Worm (Caenorhabditis elegans): ENCODE measurements around the gene Y57G11A.5.

DNA sequence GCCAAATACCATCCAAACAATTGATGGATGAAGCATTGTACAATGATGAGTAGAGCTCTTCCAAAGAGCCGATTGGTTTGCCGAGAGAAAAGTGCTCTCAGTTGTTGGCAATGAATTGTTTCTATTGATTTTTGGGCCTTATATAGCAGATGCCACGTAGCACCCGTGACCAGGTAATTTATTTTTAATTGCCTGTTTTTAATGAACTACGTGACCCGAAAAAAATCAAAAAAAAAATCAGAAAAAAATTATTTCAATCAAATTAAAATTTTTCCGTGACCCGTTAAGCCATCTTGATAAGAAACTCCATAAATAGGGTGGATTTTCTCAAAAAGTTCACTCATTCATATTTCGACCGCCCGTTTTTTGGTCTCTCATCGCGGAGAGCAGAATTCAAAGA, 7.1 kb upstream of the Y57G11A.5 start, which contains the start of the genes Y57G11A.2 and T27E7.1:
- TF ChIP-seq ztf-11 (tag; optimal IDR thresholded peaks at IDR 0.05): no peak
- no peak for TF ChIP-seq cey-2 (tag; optimal IDR thresholded peaks at IDR 0.05; ENCODE audit: borderline replicate concordance, insufficient read depth)
- TF ChIP-seq nhr-76 (tag; optimal IDR thresholded peaks at IDR 0.05): no peak
- TF ChIP-seq nhr-25 (tag; optimal IDR thresholded peaks at IDR 0.05; ENCODE audit: borderline replicate concordance, insufficient read depth): no peak
- TF ChIP-seq unc-130 (GFP tag; optimal IDR thresholded peaks at IDR 0.05): no peak
- TF ChIP-seq pqm-1 (tag; optimal IDR thresholded peaks at IDR 0.05): no peak
- TF ChIP-seq rbr-2 (tag; optimal IDR thresholded peaks at IDR 0.05): no peak
- no peak for TF ChIP-seq dmd-6 (GFP tag; IDR thresholded peaks at IDR 0.05)
- no peak for TF ChIP-seq nhr-28 (tag; optimal IDR thresholded peaks at IDR 0.05)
- no peak for TF ChIP-seq ama-1 (optimal IDR thresholded peaks at IDR 0.05)
- TF ChIP-seq spr-1 (tag; optimal IDR thresholded peaks at IDR 0.05): no peak

Data from whole organism, L4 larva.